Worm (Caenorhabditis elegans) whole organism, L4 larva: Measurements from ENCODE around the gene lido-5.
A peak's percentile ranks its signal among the peaks of the same experiment; 100 is the strongest.
"Not testable (repeated sequence)": the region's sequence is repeated elsewhere in the genome, so short reads cannot be mapped to it uniquely, and the experiment has no call there.

Experiments used
- D1046.2 ChIP-seq: fragments of 200-800 bp; sonication (Bioruptor generic); IDR thresholded peaks from 2 replicates; pipeline ENCODE4 v1.3.6; 2022; ENCODE audit warnings: missing genetic modification characterization, missing compliant biosample characterization
- F10B5.3 ChIP-seq: sonication (generic microtip); optimal IDR thresholded peaks from 2 replicates; lab custom pipeline; 2016; ENCODE audit warnings: mild to moderate bottlenecking, missing genetic modification characterization, missing compliant biosample characterization
- F37D6.2 ChIP-seq: sonication (generic microtip); optimal IDR thresholded peaks from 2 replicates; lab custom pipeline; 2016; ENCODE audit warnings: mild to moderate bottlenecking, missing genetic modification characterization, missing compliant biosample characterization
- T20F7.1 ChIP-seq: fragments of 200-800 bp; sonication (Bioruptor generic); optimal IDR thresholded peaks from 2 replicates; lab custom pipeline; 2018; ENCODE audit warnings: mild to moderate bottlenecking, missing genetic modification characterization, missing compliant biosample characterization
- Y75B8A.6 ChIP-seq: fragments of 200-800 bp; sonication (Bioruptor generic); IDR thresholded peaks from 2 replicates; pipeline ENCODE4 v1.3.6; 2022; ENCODE audit warnings: missing genetic modification reagents, missing genetic modification characterization, missing compliant biosample characterization
- aly-2 ChIP-seq: sonication (generic microtip); optimal IDR thresholded peaks from 2 replicates; lab custom pipeline; 2018; ENCODE audit warnings: missing biosample characterization, missing genetic modification characterization
- ceh-32 ChIP-seq: sonication (generic microtip); optimal IDR thresholded peaks from 2 replicates; lab custom pipeline; 2016; ENCODE audit warnings: mild to moderate bottlenecking, missing genetic modification characterization, missing compliant biosample characterization; ENCODE audit not compliant: poor library complexity
- ces-1 ChIP-seq: fragments of 150-350 bp; sonication (generic microtip); optimal IDR thresholded peaks from 4 replicates; lab custom pipeline; 2014; ENCODE audit warnings: missing biosample characterization, missing genetic modification reagents, missing genetic modification characterization
- ctbp-1 ChIP-seq: fragments of 200-800 bp; sonication (Bioruptor generic); IDR thresholded peaks from 2 replicates; pipeline ENCODE4 v1.3.6; 2022; ENCODE audit warnings: missing genetic modification reagents, missing genetic modification characterization, missing compliant biosample characterization
- daf-12 ChIP-seq: fragments of 150-350 bp; optimal IDR thresholded peaks from 2 replicates; lab custom pipeline; 2014; ENCODE audit warnings: missing biosample characterization, missing genetic modification reagents, missing genetic modification characterization
- daf-16 ChIP-seq, 3 experiments: sonication (generic microtip); optimal IDR thresholded peaks; 2 replicates each; lab custom pipeline; 2016 to 2017; ENCODE audit warnings: missing genetic modification characterization in 3 of 3, missing genetic modification reagents in 3 of 3, mild to moderate bottlenecking in 2 of 3, missing compliant biosample characterization in 2 of 3, missing biosample characterization in 1 of 3, moderate library complexity in 1 of 3
- daf-8 ChIP-seq: fragments of 200-800 bp; sonication (Bioruptor generic); IDR thresholded peaks from 2 replicates; pipeline ENCODE4 v1.3.6; 2022; ENCODE audit warnings: missing genetic modification characterization, missing compliant biosample characterization
- dmd-9 ChIP-seq: fragments of 200-800 bp; sonication (Bioruptor generic); IDR thresholded peaks from 2 replicates; pipeline ENCODE4 v1.3.6; 2022; ENCODE audit warnings: missing genetic modification reagents, missing genetic modification characterization, missing compliant biosample characterization
- dpl-1 ChIP-seq: fragments of 150-350 bp; optimal IDR thresholded peaks from 2 replicates; lab custom pipeline; 2014; ENCODE audit warnings: missing biosample characterization, missing genetic modification reagents, missing genetic modification characterization
- duxl-1 ChIP-seq: sonication (generic microtip); optimal IDR thresholded peaks from 2 replicates; lab custom pipeline; 2016; ENCODE audit warnings: mild to moderate bottlenecking, missing genetic modification characterization, moderate library complexity, missing compliant biosample characterization; ENCODE audit not compliant: poor library complexity
- fkh-10 ChIP-seq: fragments of 150-350 bp; optimal IDR thresholded peaks from 2 replicates; lab custom pipeline; 2014; ENCODE audit warnings: missing biosample characterization, missing genetic modification reagents, missing genetic modification characterization
- fos-1 ChIP-seq: fragments of 150-350 bp; optimal IDR thresholded peaks from 2 replicates; lab custom pipeline; 2014; ENCODE audit warnings: missing biosample characterization, missing genetic modification characterization
- gei-8 ChIP-seq: fragments of 200-800 bp; sonication (Bioruptor generic); optimal IDR thresholded peaks from 2 replicates; lab custom pipeline; 2018; ENCODE audit warnings: mild to moderate bottlenecking, missing genetic modification characterization, missing compliant biosample characterization
- hmg-1.1 ChIP-seq: fragments of 200-800 bp; sonication (Bioruptor generic); IDR thresholded peaks from 2 replicates; pipeline ENCODE4 v1.3.6; 2022; ENCODE audit warnings: missing genetic modification reagents, missing genetic modification characterization, missing compliant biosample characterization
- lin-1 ChIP-seq: fragments of 200-800 bp; sonication (Bioruptor generic); IDR thresholded peaks from 2 replicates; pipeline ENCODE4 v1.3.6; 2022; ENCODE audit warnings: missing genetic modification reagents, missing genetic modification characterization, missing compliant biosample characterization
- lin-13 ChIP-seq: fragments of 150-350 bp; optimal IDR thresholded peaks from 2 replicates; lab custom pipeline; 2014; ENCODE audit warnings: missing biosample characterization, missing genetic modification reagents, missing genetic modification characterization
- lin-15B ChIP-seq: fragments of 150-350 bp; sonication (generic microtip); optimal IDR thresholded peaks from 3 replicates; lab custom pipeline; 2014; ENCODE audit warnings: missing biosample characterization, missing genetic modification characterization
- lin-29 ChIP-seq: fragments of 200-800 bp; sonication (Bioruptor generic); IDR thresholded peaks from 2 replicates; pipeline ENCODE4 v1.3.6; 2022; ENCODE audit warnings: missing genetic modification reagents, missing genetic modification characterization, missing compliant biosample characterization
- lin-38 ChIP-seq: fragments of 200-800 bp; sonication (Bioruptor generic); IDR thresholded peaks from 2 replicates; pipeline ENCODE4 v1.3.6; 2022; ENCODE audit warnings: missing genetic modification reagents, missing genetic modification characterization, missing compliant biosample characterization
- lir-3 ChIP-seq: sonication (generic microtip); optimal IDR thresholded peaks from 2 replicates; lab custom pipeline; 2016; ENCODE audit warnings: mild to moderate bottlenecking, missing genetic modification characterization, missing compliant biosample characterization
- madf-9 ChIP-seq: fragments of 200-800 bp; sonication (Bioruptor generic); conservative IDR thresholded peaks from 2 replicates; pipeline ENCODE4 v1.3.6; 2022; ENCODE audit warnings: missing genetic modification reagents, missing genetic modification characterization, missing compliant biosample characterization
- mep-1 ChIP-seq: fragments of 150-350 bp; sonication (generic microtip); optimal IDR thresholded peaks from 3 replicates; lab custom pipeline; 2014; ENCODE audit warnings: missing biosample characterization, missing genetic modification characterization
- mxl-2 ChIP-seq: fragments of 200-800 bp; sonication (Bioruptor generic); conservative IDR thresholded peaks from 2 replicates; pipeline ENCODE4 v1.3.6; 2022; ENCODE audit warnings: missing genetic modification reagents, missing genetic modification characterization, missing compliant biosample characterization
- nhr-102 ChIP-seq: sonication (generic microtip); optimal IDR thresholded peaks from 2 replicates; lab custom pipeline; 2016; ENCODE audit warnings: mild to moderate bottlenecking, missing genetic modification characterization, moderate library complexity, missing compliant biosample characterization
- nhr-11 ChIP-seq: fragments of 150-350 bp; optimal IDR thresholded peaks from 2 replicates; lab custom pipeline; 2014; ENCODE audit warnings: missing biosample characterization, missing genetic modification characterization
- nhr-111 ChIP-seq: fragments of 200-800 bp; sonication (Bioruptor generic); optimal IDR thresholded peaks from 2 replicates; lab custom pipeline; 2018; ENCODE audit warnings: mild to moderate bottlenecking, missing genetic modification characterization, missing compliant biosample characterization
- nhr-28 ChIP-seq: fragments of 150-350 bp; optimal IDR thresholded peaks from 2 replicates; lab custom pipeline; 2014; ENCODE audit warnings: missing biosample characterization, missing genetic modification characterization
- nhr-41 ChIP-seq: fragments of 200-800 bp; sonication (Bioruptor generic); IDR thresholded peaks from 2 replicates; pipeline ENCODE4 v1.3.6; 2022; ENCODE audit warnings: missing genetic modification reagents, missing genetic modification characterization, missing compliant biosample characterization
- pqm-1 ChIP-seq: sonication (generic microtip); optimal IDR thresholded peaks from 2 replicates; lab custom pipeline; 2017; ENCODE audit warnings: missing biosample characterization, missing genetic modification characterization
- sdz-12 ChIP-seq: fragments of 200-800 bp; sonication (Bioruptor generic); optimal IDR thresholded peaks from 2 replicates; lab custom pipeline; 2018; ENCODE audit warnings: mild to moderate bottlenecking, missing genetic modification characterization, missing compliant biosample characterization
- tag-97 ChIP-seq: fragments of 200-800 bp; sonication (Bioruptor generic); IDR thresholded peaks from 2 replicates; pipeline ENCODE4 v1.3.6; 2022; ENCODE audit warnings: missing genetic modification characterization, missing compliant biosample characterization
- tra-1 ChIP-seq: fragments of 200-800 bp; sonication (Bioruptor generic); IDR thresholded peaks from 2 replicates; pipeline ENCODE4 v1.3.6; 2022; ENCODE audit warnings: missing genetic modification reagents, missing genetic modification characterization, missing compliant biosample characterization
- unc-130 ChIP-seq: sonication (generic microtip); optimal IDR thresholded peaks from 2 replicates; lab custom pipeline; 2016; ENCODE audit warnings: missing genetic modification reagents, missing genetic modification characterization, missing compliant biosample characterization
- zag-1 ChIP-seq: fragments of 150-350 bp; optimal IDR thresholded peaks from 2 replicates; lab custom pipeline; 2014; ENCODE audit warnings: missing biosample characterization, missing genetic modification characterization
- zfp-3 ChIP-seq: fragments of 200-800 bp; sonication (Bioruptor generic); conservative IDR thresholded peaks from 2 replicates; pipeline ENCODE4 v1.3.6; 2022; ENCODE audit warnings: missing genetic modification reagents, missing genetic modification characterization, missing compliant biosample characterization
- ztf-7 ChIP-seq: fragments of 150-350 bp; optimal IDR thresholded peaks from 2 replicates; lab custom pipeline; 2014; ENCODE audit warnings: missing biosample characterization, missing genetic modification characterization

The lido-5 gene

DNA sequence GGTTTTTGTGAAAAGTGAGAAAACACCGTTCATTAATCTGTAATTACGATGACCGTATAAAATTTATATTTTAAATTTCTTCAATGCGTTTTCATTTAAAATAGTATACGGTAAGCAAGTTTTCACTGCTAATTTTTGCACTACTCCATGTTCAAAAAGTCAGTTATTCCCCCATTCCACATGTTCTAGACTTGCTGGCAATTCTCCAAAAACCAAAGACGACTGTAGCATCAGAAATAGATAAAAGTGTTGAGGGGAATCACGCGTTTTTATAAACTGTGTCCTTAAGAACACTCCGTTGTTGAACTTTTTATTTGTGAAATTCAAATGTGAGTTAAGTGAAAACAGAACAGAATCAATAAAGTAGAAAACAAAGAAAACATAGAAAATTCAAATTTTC lies 25.2 kb upstream of the lido-5 start (continued):
- TF ChIP-seq nhr-28 (tag; lab: Kevin White, UChicago) = peak; percentile 59
- no peak for TF ChIP-seq fkh-10 (GFP tag; lab: Kevin White, UChicago)
- TF ChIP-seq aly-2 (tag; lab: Kevin White, UChicago) = no peak
- no peak for TF ChIP-seq lin-38 (GFP tag; lab: Robert Waterston, UW)
- TF ChIP-seq F37D6.2 (tag; lab: Kevin White, UChicago) = no peak
- no peak for TF ChIP-seq ceh-32 (tag; lab: Kevin White, UChicago)
- TF ChIP-seq, all 104 proteins: peak for 16

DNA sequence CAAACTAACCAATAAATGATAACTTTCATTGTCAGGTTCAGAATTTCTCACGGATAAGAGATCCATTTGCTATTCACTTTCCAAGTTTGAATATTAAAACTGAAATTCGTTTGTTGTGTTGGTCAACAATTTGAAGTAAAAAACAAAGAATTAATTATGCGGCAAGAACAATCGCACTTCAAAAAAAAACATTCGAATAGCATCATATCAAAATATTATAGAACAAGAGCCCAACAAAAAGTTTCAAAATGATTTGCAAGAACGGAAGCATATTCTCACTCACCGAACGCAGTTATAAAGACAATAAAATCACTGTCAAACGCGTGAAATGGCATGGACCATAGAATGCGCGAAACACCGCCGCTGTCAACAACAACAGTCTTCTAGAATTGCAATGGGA lies 24.0 kb upstream of the lido-5 start, which contains the start of gene K09E3.7:
TSS of gene K09E3.7 (minus strand) at position 101 of the 400 bp plus-strand sequence.
- TF ChIP-seq hmg-1.1 (no peak), fos-1 (tag; lab: Kevin White, UChicago) (no peak), ces-1 (GFP tag; lab: Kevin White, UChicago) (no peak), mxl-2 (GFP tag; lab: Robert Waterston, UW) (no peak), lin-1 (no peak), D1046.2 (GFP tag; lab: Robert Waterston, UW) (no peak), ctbp-1 (GFP tag; lab: Robert Waterston, UW) (no peak), daf-8 (no peak), nhr-11 (tag; lab: Kevin White, UChicago) (no peak), tra-1 (GFP tag; lab: Robert Waterston, UW) (no peak), nhr-102 (tag; lab: Kevin White, UChicago) (no peak), duxl-1 (tag; lab: Kevin White, UChicago) (no peak), pqm-1 (tag; lab: Kevin White, UChicago) (no peak), gei-8 (no peak), lir-3 (tag; lab: Kevin White, UChicago) (no peak), fkh-10 (GFP tag; lab: Kevin White, UChicago) (no peak)
- TF ChIP-seq, all 104 proteins: peak for 0

DNA sequence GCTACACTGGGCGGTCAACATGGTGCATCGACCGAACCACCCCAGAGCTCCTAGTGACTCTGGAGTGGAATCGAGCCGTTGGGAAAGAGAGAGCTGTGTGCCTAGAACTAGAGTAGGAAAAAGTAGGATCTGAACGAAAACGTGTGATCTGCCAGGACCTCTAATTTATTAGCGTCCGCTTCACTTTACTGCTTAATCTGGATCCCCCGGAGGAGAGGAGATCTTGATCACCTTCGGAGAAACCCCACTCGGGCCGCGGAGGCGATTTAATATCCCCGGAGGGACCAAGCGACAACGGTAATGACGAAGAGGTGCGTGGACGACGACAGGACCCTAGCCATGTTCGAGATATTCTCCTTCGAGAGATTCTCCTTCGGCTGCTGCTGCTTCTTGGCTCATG lies 6.9 kb upstream of the lido-5 start, which contains the start of gene K09E3.2:
TSS of gene K09E3.2 (plus strand) at position 301 of the 400 bp plus-strand sequence.
- TF ChIP-seq dmd-9 (GFP tag; lab: Robert Waterston, UW); hmg-1.1; daf-16 (GFP tag; optimal IDR thresholded peaks at IDR 0.05; lab: Kevin White, UChicago); daf-16 (tag; optimal IDR thresholded peaks at IDR 0.05; lab: Kevin White, UChicago): not testable (repeated sequence)

DNA sequence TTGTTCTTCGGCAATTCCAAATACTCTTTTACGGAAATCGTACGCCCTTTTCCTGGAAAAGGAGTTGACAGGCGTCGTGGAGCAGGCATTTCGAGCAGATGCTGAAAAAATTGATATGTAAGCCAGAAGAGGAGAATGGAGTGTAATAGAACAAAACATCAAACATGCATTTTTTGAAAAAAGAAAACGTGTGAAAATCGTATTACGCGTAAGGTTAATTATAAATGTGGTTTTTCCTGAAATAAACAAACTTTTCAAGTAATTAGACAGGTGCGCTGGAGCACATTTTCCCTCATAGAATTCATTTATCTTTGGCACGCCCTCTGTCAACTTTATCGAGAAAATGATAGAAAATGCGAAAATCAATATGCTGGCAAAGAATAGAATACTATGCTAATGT lies 4.6 kb upstream of the lido-5 start, which contains the start of gene lido-6:
TSS of gene lido-6 (minus strand) at position 101 of the 400 bp plus-strand sequence.
- TF ChIP-seq F10B5.3 (tag; lab: Kevin White, UChicago) = no peak

DNA sequence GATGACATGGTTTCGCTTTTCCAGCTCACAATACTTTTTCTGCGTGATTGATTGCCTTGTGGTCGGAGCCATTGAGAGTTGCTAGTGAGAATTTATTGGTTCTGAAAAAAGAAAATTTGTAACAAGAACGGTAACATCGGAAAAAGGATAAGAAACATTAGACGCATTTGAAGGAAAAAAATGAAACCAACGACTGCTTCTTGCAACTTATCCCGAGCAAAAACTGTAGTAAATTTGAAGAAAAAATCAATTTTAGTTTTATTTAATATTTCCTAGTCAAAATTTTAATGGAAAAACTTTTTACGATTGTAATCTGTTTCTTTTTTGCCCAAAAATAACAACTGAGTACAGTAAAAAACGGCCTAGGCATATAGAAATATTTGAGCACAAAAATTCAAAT lies 2.8 kb downstream of the lido-5 start, which contains the start of gene lido-4:
TSS of gene lido-4 (minus strand) at position 101 of the 400 bp plus-strand sequence.
- TF ChIP-seq nhr-111 (GFP tag; lab: Kevin White, UChicago) (no peak), zag-1 (tag; lab: Kevin White, UChicago) (no peak), Y75B8A.6 (GFP tag; lab: Robert Waterston, UW) (no peak), daf-12 (no peak), lin-13 (GFP tag; lab: Kevin White, UChicago) (no peak), nhr-41 (no peak), lin-15B (tag; lab: Kevin White, UChicago) (no peak), madf-9 (GFP tag; lab: Robert Waterston, UW) (no peak), mep-1 (no peak), nhr-28 (tag; lab: Kevin White, UChicago) (no peak), lin-29 (GFP tag; lab: Robert Waterston, UW) (no peak), lin-1 (no peak), unc-130 (no peak), zfp-3 (GFP tag; lab: Robert Waterston, UW) (no peak), dpl-1 (GFP tag; lab: Kevin White, UChicago) (no peak), T20F7.1 (GFP tag; lab: Kevin White, UChicago) (no peak), ztf-7 (tag; lab: Kevin White, UChicago) (no peak), tag-97 (GFP tag; lab: Robert Waterston, UW) (no peak), sdz-12 (GFP tag; lab: Kevin White, UChicago) (no peak)
- TF ChIP-seq, all 104 proteins: peak for 0
